Fruit fly (Drosophila melanogaster): ENCODE results near the gene CG32264.

CG32264 gene

DNA sequence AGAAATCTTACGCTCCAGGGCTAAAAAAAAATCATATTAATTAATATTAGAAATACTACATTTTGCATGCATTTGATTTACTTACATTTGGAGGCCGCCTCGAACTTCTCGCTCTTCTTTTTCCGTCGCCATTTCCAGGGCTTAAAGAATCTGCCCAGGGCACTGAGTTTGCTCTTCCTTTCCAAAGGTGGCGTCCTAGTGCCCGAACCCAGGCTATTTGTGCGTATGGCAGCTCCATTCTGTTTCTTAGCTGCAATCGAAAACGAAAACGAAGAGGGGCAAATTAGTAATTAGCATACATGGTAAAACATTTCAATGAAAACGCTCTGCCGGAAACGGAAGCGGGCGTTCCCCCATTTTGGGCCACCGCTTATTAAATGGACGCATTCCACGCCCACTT is 37.1 kb downstream of the CG32264 start (continued):
- TF ChIP-seq ara (GFP tag; IDR thresholded peaks at IDR 0.05): 0 out of 2 replicates have a peak, but pooled peaks have one; percentile 33
- no peak for TF ChIP-seq cas (GFP tag; IDR thresholded peaks at IDR 0.05)
- TF ChIP-seq zfh1 (GFP tag; IDR thresholded peaks at IDR 0.05): no peak

dm6 chr3L:3767825-3768224 is 38.4 kb downstream of the CG32264 start:
- TF ChIP-seq CG10543 (GFP tag; optimal IDR thresholded peaks at IDR 0.05): peak; percentile 54
- peak; percentile 40; the same call in 1 of the 2 replicates for TF ChIP-seq CG6272 (GFP tag; IDR thresholded peaks at IDR 0.05)
- TF ChIP-seq CG11247 (GFP tag; IDR thresholded peaks at IDR 0.05): peak; percentile 63
- peak in 1 of 3 experiments; percentile 12 for TF ChIP-seq lola (GFP tag; optimal IDR thresholded peaks at IDR 0.05)
- peak; percentile 74 for TF ChIP-seq CG17912 (GFP tag; optimal IDR thresholded peaks at IDR 0.05)
- no peak for TF ChIP-seq CG6654 (GFP tag; optimal IDR thresholded peaks at IDR 0.05)
- TF ChIP-seq CG11560 (tag; IDR thresholded peaks at IDR 0.05): no peak
- peak; percentile 26; the same call in 1 of the 3 replicates for TF ChIP-seq tgo (GFP tag; IDR thresholded peaks at IDR 0.05)
- TF ChIP-seq gcm2 (GFP tag; optimal IDR thresholded peaks at IDR 0.05): peak; percentile 4
- TF ChIP-seq C15 (GFP tag; IDR thresholded peaks at IDR 0.05): no peak
- no peak for TF ChIP-seq Nf-YA (GFP tag; IDR thresholded peaks at IDR 0.05)
- TF ChIP-seq Ets65A (GFP tag): peak; percentile 86
- no peak for TF ChIP-seq tio (GFP tag; optimal IDR thresholded peaks at IDR 0.05)
- no peak for TF ChIP-seq gt (GFP tag; IDR thresholded peaks at IDR 0.05)
- TF ChIP-seq CG33557 (GFP tag; optimal IDR thresholded peaks at IDR 0.05): peak; percentile 45
- TF ChIP-seq dimm (GFP tag; IDR thresholded peaks at IDR 0.05): peak; percentile 38; the same call in 1 of the 2 replicates
- TF ChIP-seq CG12659 (GFP tag; optimal IDR thresholded peaks at IDR 0.05): peak; percentile 30
- TF ChIP-seq CG1233 (GFP tag; optimal IDR thresholded peaks at IDR 0.05): peak; percentile 17
- peak; percentile 72 for TF ChIP-seq ATbp (GFP tag; optimal IDR thresholded peaks at IDR 0.05)
- TF ChIP-seq CG13894 (tag; optimal IDR thresholded peaks at IDR 0.05): no peak
- no peak for TF ChIP-seq HLHmδ (GFP tag; optimal IDR thresholded peaks at IDR 0.05)
- TF ChIP-seq Opbp (GFP tag; IDR thresholded peaks at IDR 0.05; ENCODE audit: partially characterized antibody): peak; percentile 45; the same call in 1 of the 3 replicates
- TF ChIP-seq CG10462 (GFP tag; optimal IDR thresholded peaks at IDR 0.05): peak; percentile 11
- TF ChIP-seq CG7839 (tag; optimal IDR thresholded peaks at IDR 0.05): no peak
- TF ChIP-seq Deaf1 (tag; optimal IDR thresholded peaks at IDR 0.05): no peak
- TF ChIP-seq CG4707 (GFP tag; optimal IDR thresholded peaks at IDR 0.05): peak; percentile 56
- no peak for TF ChIP-seq CG14710 (tag; optimal IDR thresholded peaks at IDR 0.05)
- peak; percentile 59 for TF ChIP-seq Awh (GFP tag; IDR thresholded peaks at IDR 0.05)
- peak; percentile 50 to 76 for TF ChIP-seq dpn (GFP tag; optimal IDR thresholded peaks at IDR 0.05)
- TF ChIP-seq crp (GFP tag; optimal IDR thresholded peaks at IDR 0.05): peak in 1 of 2 experiments; percentile 28
- TF ChIP-seq HmgZ (tag; optimal IDR thresholded peaks at IDR 0.05): peak; percentile 34
- peak; percentile 67 for TF ChIP-seq CG8944 (GFP tag; optimal IDR thresholded peaks at IDR 0.05)
- TF ChIP-seq onecut (GFP tag; IDR thresholded peaks at IDR 0.05): peak; percentile 77
- TF ChIP-seq CG17328 (GFP tag; IDR thresholded peaks at IDR 0.05): peak; percentile 66
- TF ChIP-seq CG1529 (GFP tag; optimal IDR thresholded peaks at IDR 0.05): peak; percentile 70
- peak; percentile 71 for TF ChIP-seq CG2875 (GFP tag; optimal IDR thresholded peaks at IDR 0.05)
- TF ChIP-seq lab (GFP tag; optimal IDR thresholded peaks at IDR 0.05): peak; percentile 43
- peak; percentile 33; the same call in 1 of the 2 replicates for TF ChIP-seq Bgb (GFP tag; IDR thresholded peaks at IDR 0.05; ENCODE audit: partially characterized antibody)
- peak; percentile 24 for TF ChIP-seq CG12744 (GFP tag; optimal IDR thresholded peaks at IDR 0.05)
- TF ChIP-seq az2 (GFP tag; optimal IDR thresholded peaks at IDR 0.05): peak; percentile 79
- peak; percentile 65 for TF ChIP-seq bcd (GFP tag; optimal IDR thresholded peaks at IDR 0.05)
- TF ChIP-seq CG8924 (tag; optimal IDR thresholded peaks at IDR 0.05): peak; percentile 15
- TF ChIP-seq CG32767 (GFP tag; IDR thresholded peaks at IDR 0.05): no peak
- TF ChIP-seq tll (GFP tag; optimal IDR thresholded peaks at IDR 0.05): no peak
- TF ChIP-seq grn (GFP tag; optimal IDR thresholded peaks at IDR 0.05): no peak
